Fruit fly (Drosophila melanogaster) whole organism, embryonic: ENCODE measurements around the gene clumsy.

Experiments used
- Aef1 ChIP-seq: fragments of 200-800 bp; sonication (Bioruptor generic); IDR thresholded peaks from 3 replicates; pipeline ENCODE4 v1.3.6; 2022; ENCODE audit warnings: missing biosample characterization, missing genetic modification characterization
- CG10979 ChIP-seq: fragments of 200-800 bp; sonication (Bioruptor generic); optimal IDR thresholded peaks from 2 replicates; lab custom pipeline; 2018; ENCODE audit warnings: missing biosample characterization, mild to moderate bottlenecking, missing genetic modification characterization, moderate library complexity
- CG11456 ChIP-seq: fragments of 200-800 bp; sonication (Bioruptor generic); IDR thresholded peaks from 3 replicates; pipeline ENCODE4 v1.3.6; 2022; ENCODE audit warnings: missing biosample characterization, missing genetic modification characterization
- CG13287 ChIP-seq: fragments of 200-800 bp; sonication (Bioruptor generic); IDR thresholded peaks from 2 replicates; pipeline ENCODE4 v1.3.6; 2022; ENCODE audit warnings: missing biosample characterization, missing genetic modification characterization; ENCODE audit not compliant: partially characterized antibody
- CG14667 ChIP-seq: fragments of 200-800 bp; sonication (Bioruptor generic); IDR thresholded peaks from 2 replicates; pipeline ENCODE4 v1.3.6; 2022; ENCODE audit warnings: missing biosample characterization, missing genetic modification characterization
- CG14710 ChIP-seq: fragments of 200-800 bp; sonication (Bioruptor generic); optimal IDR thresholded peaks from 3 replicates; lab custom pipeline; 2019; ENCODE audit warnings: missing biosample characterization, mild to moderate bottlenecking, missing genetic modification characterization, moderate library complexity
- CG15479 ChIP-seq: fragments of 200-800 bp; sonication (Bioruptor generic); optimal IDR thresholded peaks from 3 replicates; lab custom pipeline; 2019; ENCODE audit warnings: missing biosample characterization, mild to moderate bottlenecking, missing genetic modification characterization, moderate library complexity
- CG16779 ChIP-seq: fragments of 200-800 bp; sonication (Bioruptor generic); IDR thresholded peaks from 2 replicates; pipeline ENCODE4 v1.3.6; 2022; ENCODE audit warnings: missing biosample characterization, missing genetic modification characterization
- CG1832 ChIP-seq: fragments of 200-800 bp; sonication (Bioruptor generic); optimal IDR thresholded peaks from 2 replicates; lab custom pipeline; 2017; ENCODE audit warnings: missing biosample characterization, mild to moderate bottlenecking, missing genetic modification characterization, inconsistent platforms
- CG2202 ChIP-seq: fragments of 200-800 bp; sonication (Bioruptor generic); optimal IDR thresholded peaks from 2 replicates; lab custom pipeline; 2018; ENCODE audit warnings: missing biosample characterization, mild to moderate bottlenecking, missing genetic modification characterization
- CG2678 ChIP-seq: fragments of 200-800 bp; sonication (Bioruptor generic); optimal IDR thresholded peaks from 3 replicates; lab custom pipeline; 2019; ENCODE audit warnings: missing biosample characterization, mild to moderate bottlenecking, missing genetic modification characterization, moderate library complexity
- CG2712 ChIP-seq: fragments of 200-800 bp; optimal IDR thresholded peaks from 3 replicates; lab custom pipeline; 2019; ENCODE audit warnings: missing biosample characterization, mild to moderate bottlenecking, missing genetic modification characterization, moderate library complexity
- CG2875 ChIP-seq: fragments of 200-800 bp; sonication (Bioruptor generic); optimal IDR thresholded peaks from 2 replicates; lab custom pipeline; 2017; ENCODE audit warnings: missing biosample characterization, mild to moderate bottlenecking, missing genetic modification characterization, missing genetic modification reagents
- CG3726 ChIP-seq: fragments of 200-800 bp; sonication (Bioruptor generic); IDR thresholded peaks from 3 replicates; pipeline ENCODE4, ENCODE4 v1.3.6; 2022; ENCODE audit warnings: missing biosample characterization, missing genetic modification characterization
- CG4282 ChIP-seq: fragments of 200-800 bp; sonication (Bioruptor generic); optimal IDR thresholded peaks from 2 replicates; lab custom pipeline; 2016; ENCODE audit warnings: missing biosample characterization, missing genetic modification characterization
- CG8359 ChIP-seq: fragments of 200-800 bp; sonication (Bioruptor generic); optimal IDR thresholded peaks from 2 replicates; lab custom pipeline; 2017; ENCODE audit warnings: missing biosample characterization, mild to moderate bottlenecking, missing genetic modification characterization, borderline replicate concordance
- CG8944 ChIP-seq: fragments of 200-800 bp; sonication (Bioruptor generic); optimal IDR thresholded peaks from 3 replicates; lab custom pipeline; 2016; ENCODE audit warnings: missing biosample characterization, missing genetic modification characterization
- CG9876 ChIP-seq: fragments of 200-800 bp; sonication (Bioruptor generic); optimal IDR thresholded peaks from 2 replicates; lab custom pipeline; 2016; ENCODE audit warnings: missing biosample characterization, missing genetic modification characterization
- CHES-1-like ChIP-seq: fragments of 200-800 bp; sonication (Bioruptor generic); optimal IDR thresholded peaks from 2 replicates; lab custom pipeline; 2016; ENCODE audit warnings: missing biosample characterization, missing genetic modification characterization
- Deaf1 ChIP-seq: fragments of 200-800 bp; optimal IDR thresholded peaks from 3 replicates; lab custom pipeline; 2019; ENCODE audit warnings: missing biosample characterization, mild to moderate bottlenecking, missing genetic modification characterization, moderate library complexity
- Dp ChIP-seq: fragments of 200-800 bp; sonication (Bioruptor generic); optimal IDR thresholded peaks from 2 replicates; lab custom pipeline; 2018; ENCODE audit warnings: missing biosample characterization, mild to moderate bottlenecking, missing genetic modification characterization, moderate library complexity
- E2f2 ChIP-seq: fragments of 200-800 bp; sonication (Bioruptor generic); IDR thresholded peaks from 2 replicates; pipeline ENCODE4 v1.3.6; 2022; ENCODE audit warnings: missing biosample characterization, missing genetic modification characterization
- Eip74EF ChIP-seq, 2 experiments: fragments of 200-800 bp in 1 of 2; fragments of >200 bp in 1 of 2; sonication (Bioruptor generic) in 1 of 2; optimal IDR thresholded peaks; 2 replicates each; lab custom pipeline; 2017 to 2019; ENCODE audit warnings: missing biosample characterization in 2 of 2, missing genetic modification characterization in 2 of 2, mild to moderate bottlenecking in 1 of 2, moderate library complexity in 1 of 2
- Ets97D ChIP-seq: fragments of 200-800 bp; sonication (Bioruptor generic); optimal IDR thresholded peaks from 3 replicates; lab custom pipeline; 2016; ENCODE audit warnings: missing biosample characterization, missing genetic modification characterization
- HLH54F ChIP-seq: fragments of 200-800 bp; sonication (Bioruptor generic); optimal IDR thresholded peaks from 3 replicates; lab custom pipeline; 2016; ENCODE audit warnings: missing biosample characterization, missing genetic modification characterization
- Hmr ChIP-seq: fragments of 200-800 bp; sonication (Bioruptor generic); optimal IDR thresholded peaks from 3 replicates; lab custom pipeline; 2017; ENCODE audit warnings: mild to moderate bottlenecking, missing biosample characterization, missing genetic modification reagents, missing genetic modification characterization
- Lpt ChIP-seq: fragments of >200 bp; optimal IDR thresholded peaks from 2 replicates; lab custom pipeline; 2018; ENCODE audit warnings: missing biosample characterization, missing genetic modification characterization
- Nf-YB ChIP-seq: fragments of 200-800 bp; sonication (Bioruptor generic); optimal IDR thresholded peaks from 3 replicates; lab custom pipeline; 2019; ENCODE audit warnings: missing biosample characterization, mild to moderate bottlenecking, missing genetic modification characterization, moderate library complexity
- Nf-YC ChIP-seq: fragments of 200-800 bp; optimal IDR thresholded peaks from 3 replicates; lab custom pipeline; 2019; ENCODE audit warnings: missing biosample characterization, mild to moderate bottlenecking, missing genetic modification characterization, moderate library complexity
- Optix ChIP-seq: fragments of 200-800 bp; sonication (Bioruptor generic); IDR thresholded peaks from 3 replicates; pipeline ENCODE4 v1.3.6; 2022; ENCODE audit warnings: missing biosample characterization, missing genetic modification characterization
- Sry-δ ChIP-seq: fragments of 200-800 bp; sonication (Bioruptor generic); optimal IDR thresholded peaks from 2 replicates; lab custom pipeline; 2016; ENCODE audit warnings: missing biosample characterization, missing genetic modification characterization
- al ChIP-seq: fragments of 200-800 bp; sonication (Bioruptor generic); IDR thresholded peaks from 2 replicates; pipeline ENCODE4 v1.3.6; 2022; ENCODE audit warnings: missing biosample characterization, missing genetic modification characterization
- ato ChIP-seq: fragments of 200-800 bp; sonication (Bioruptor generic); IDR thresholded peaks from 2 replicates; pipeline ENCODE4 v1.3.6; 2022; ENCODE audit warnings: missing biosample characterization, missing genetic modification characterization; ENCODE audit not compliant: partially characterized antibody
- chif ChIP-seq, 2 experiments: fragments of 200-800 bp; sonication (Bioruptor generic); optimal IDR thresholded peaks; 3 replicates each; lab custom pipeline; 2016; ENCODE audit warnings: missing biosample characterization in 2 of 2, missing genetic modification characterization in 2 of 2
- chn ChIP-seq: fragments of 200-800 bp; sonication (Bioruptor generic); optimal IDR thresholded peaks from 2 replicates; lab custom pipeline; 2016; ENCODE audit warnings: missing biosample characterization, missing genetic modification characterization
- ci ChIP-seq: fragments of 200-800 bp; sonication (Bioruptor generic); IDR thresholded peaks from 3 replicates; pipeline ENCODE4 v1.3.6; 2022; ENCODE audit warnings: missing biosample characterization, missing genetic modification characterization
- croc ChIP-seq: fragments of 200-800 bp; sonication (Bioruptor generic); conservative IDR thresholded peaks from 3 replicates; pipeline ENCODE4 v1.3.6; 2022; ENCODE audit warnings: missing biosample characterization, missing genetic modification characterization
- exex ChIP-seq: fragments of 200-800 bp; sonication (Bioruptor generic); optimal IDR thresholded peaks from 4 replicates; lab custom pipeline; 2018; ENCODE audit warnings: missing biosample characterization, mild to moderate bottlenecking, missing genetic modification characterization, moderate library complexity
- eyg ChIP-seq: fragments of 200-800 bp; sonication (Bioruptor generic); optimal IDR thresholded peaks from 3 replicates; lab custom pipeline; 2016; ENCODE audit warnings: missing biosample characterization, missing genetic modification characterization
- grau ChIP-seq: fragments of 200-800 bp; optimal IDR thresholded peaks from 3 replicates; lab custom pipeline; 2019; ENCODE audit warnings: missing biosample characterization, mild to moderate bottlenecking, missing genetic modification characterization, moderate library complexity
- h ChIP-seq: fragments of >200 bp; optimal IDR thresholded peaks from 2 replicates; lab custom pipeline; 2017
- ham ChIP-seq: fragments of 200-800 bp; sonication (Bioruptor generic); IDR thresholded peaks from 2 replicates; pipeline ENCODE4 v1.3.6; 2022; ENCODE audit warnings: missing biosample characterization, missing genetic modification characterization
- jumu ChIP-seq: fragments of 200-800 bp; sonication (Bioruptor generic); optimal IDR thresholded peaks from 3 replicates; lab custom pipeline; 2016; ENCODE audit warnings: missing biosample characterization, missing genetic modification characterization
- mld ChIP-seq: fragments of 200-800 bp; sonication (Bioruptor generic); IDR thresholded peaks from 3 replicates; pipeline ENCODE4 v1.3.6; 2022; ENCODE audit warnings: missing biosample characterization, missing genetic modification characterization; ENCODE audit not compliant: partially characterized antibody
- sc ChIP-seq, 3 experiments: fragments of >200 bp in 2 of 3; fragments of 200-800 bp in 1 of 3; sonication (Bioruptor generic) in 1 of 3; optimal IDR thresholded peaks; 2 replicates in 2 of 3; 3 replicates in 1 of 3; lab custom pipeline; 2017; ENCODE audit warnings: mild to moderate bottlenecking in 1 of 3, missing biosample characterization in 1 of 3, missing genetic modification characterization in 1 of 3, missing genetic modification reagents in 1 of 3
- sug ChIP-seq: fragments of 200-800 bp; optimal IDR thresholded peaks from 2 replicates; lab custom pipeline; 2019; ENCODE audit warnings: missing biosample characterization, mild to moderate bottlenecking, missing genetic modification characterization, moderate library complexity
- usp ChIP-seq: fragments of >200 bp; optimal IDR thresholded peaks from 2 replicates; lab custom pipeline; 2017; ENCODE audit warnings: missing biosample characterization, missing genetic modification characterization
- wdn ChIP-seq: fragments of 200-800 bp; sonication (Bioruptor generic); IDR thresholded peaks from 2 replicates; pipeline ENCODE4 v1.3.6; 2022; ENCODE audit warnings: missing biosample characterization, missing genetic modification characterization
- wek ChIP-seq: fragments of 200-800 bp; sonication (Bioruptor generic); optimal IDR thresholded peaks from 3 replicates; lab custom pipeline; 2018; ENCODE audit warnings: missing biosample characterization, mild to moderate bottlenecking, missing genetic modification characterization, moderate library complexity
- yki ChIP-seq: fragments of >200 bp; optimal IDR thresholded peaks from 3 replicates; lab custom pipeline; 2018

The clumsy gene

DNA sequence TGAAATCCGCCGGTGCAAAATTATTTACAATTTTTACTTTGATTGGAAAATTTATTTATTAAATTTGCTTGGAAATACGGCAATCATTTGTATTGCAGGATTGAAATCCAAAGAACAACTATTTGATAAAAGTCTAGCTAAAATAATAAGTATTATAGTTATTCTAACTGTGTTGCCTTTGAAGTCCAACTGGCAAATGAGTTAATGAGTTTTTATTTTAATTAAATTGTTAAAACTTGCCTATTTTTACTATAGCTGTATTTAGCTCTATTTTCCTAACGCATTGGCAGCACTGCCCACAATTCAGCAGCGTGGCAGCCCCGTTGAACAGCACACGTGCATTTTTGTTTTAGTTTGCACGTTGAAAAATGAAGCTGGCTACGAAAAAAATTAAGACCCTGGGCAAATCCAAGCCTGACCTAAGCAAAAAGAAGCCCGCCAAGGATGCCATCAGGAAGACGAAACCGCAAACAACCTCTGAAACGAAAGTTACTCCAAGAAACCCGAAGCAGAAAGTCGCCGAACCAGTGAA, 42.9 kb upstream of the clumsy start, which contains the start of gene Noc2 (continued):
- peak; percentile 72; the same call in 1 of the 3 replicates for TF ChIP-seq CG11456 (GFP tag; lab: Robert Waterston, UW)
- no peak for TF ChIP-seq sc (optimal IDR thresholded peaks at IDR 0.05; lab: Kevin White, UChicago)
- peak; percentile 6 for TF ChIP-seq sc (GFP tag; optimal IDR thresholded peaks at IDR 0.05; lab: Kevin White, UChicago)
- no peak for TF ChIP-seq h (lab: Kevin White, UChicago)
- peak; percentile 41; the same call in 1 of the 2 replicates for TF ChIP-seq E2f2 (GFP tag; lab: Robert Waterston, UW)
- no peak for TF ChIP-seq eyg (GFP tag; lab: Kevin White, UChicago)
- TF ChIP-seq ci (GFP tag; lab: Robert Waterston, UW): 0 out of 3 replicates have a peak, but pooled peaks have one; percentile 40
- TF ChIP-seq CG2875 (GFP tag; lab: Kevin White, UChicago): no peak
- TF ChIP-seq CG2202: no peak
- peak; percentile 36 for TF ChIP-seq CG10979 (tag; lab: Kevin White, UChicago)
- no peak for TF ChIP-seq Nf-YB (GFP tag; lab: Kevin White, UChicago)
- peak; percentile 65 for TF ChIP-seq CG16779 (GFP tag; lab: Robert Waterston, UW)
- no peak for TF ChIP-seq Optix (GFP tag; lab: Robert Waterston, UW)
- TF ChIP-seq CG9876 (GFP tag; lab: Kevin White, UChicago): no peak
- no peak for TF ChIP-seq exex (tag; lab: Kevin White, UChicago)
- peak; percentile 6; the same call in 1 of the 2 replicates for TF ChIP-seq ato (GFP tag; lab: Robert Waterston, UW)
- no peak for TF ChIP-seq CG4282 (GFP tag; lab: Kevin White, UChicago)
- peak in 1 of 2 experiments; percentile 17 for TF ChIP-seq chif (GFP tag; optimal IDR thresholded peaks at IDR 0.05; lab: Kevin White, UChicago)
- no peak for TF ChIP-seq CG3726 (GFP tag; lab: Robert Waterston, UW)
- no peak for TF ChIP-seq Lpt
- TF ChIP-seq wdn (GFP tag; lab: Robert Waterston, UW): no peak
- peak; percentile 7 for TF ChIP-seq Dp
- peak; percentile 56 for TF ChIP-seq grau (tag; lab: Kevin White, UChicago)
- TF ChIP-seq CHES-1-like: peak; percentile 21
- TF ChIP-seq CG14667 (GFP tag; lab: Robert Waterston, UW): peak; percentile 43
- TF ChIP-seq Ets97D (GFP tag; lab: Kevin White, UChicago): peak; percentile 30
- TF ChIP-seq ham (GFP tag; lab: Robert Waterston, UW): no peak
- no peak for TF ChIP-seq mld (GFP tag; lab: Robert Waterston, UW)
- peak; percentile 40 for TF ChIP-seq sug (tag; lab: Kevin White, UChicago)
- TF ChIP-seq CG1832 (GFP tag; lab: Kevin White, UChicago): no peak
- no peak for TF ChIP-seq CG8359 (GFP tag; lab: Kevin White, UChicago)
- peak; percentile 16 for TF ChIP-seq CG8944
- TF ChIP-seq Aef1 (GFP tag; lab: Robert Waterston, UW): peak; percentile 50
- TF ChIP-seq croc (GFP tag; lab: Robert Waterston, UW): no peak
- TF ChIP-seq yki (lab: Kevin White, UChicago): no peak
- TF ChIP-seq Eip74EF (GFP tag; optimal IDR thresholded peaks at IDR 0.05; lab: Kevin White, UChicago): no peak
- TF ChIP-seq Deaf1 (tag; lab: Kevin White, UChicago): no peak
- TF ChIP-seq Sry-δ (GFP tag; lab: Kevin White, UChicago): peak; percentile 0
- TF ChIP-seq Nf-YC (tag; lab: Kevin White, UChicago): peak; percentile 55
- TF ChIP-seq al (GFP tag; lab: Robert Waterston, UW): peak; percentile 46; the same call in 1 of the 2 replicates
- TF ChIP-seq usp (GFP tag; lab: Kevin White, UChicago): no peak
- no peak for TF ChIP-seq wek (GFP tag; lab: Kevin White, UChicago)
- peak; percentile 64 for TF ChIP-seq CG2712
- TF ChIP-seq chn (GFP tag; lab: Kevin White, UChicago): peak; percentile 36
- TF ChIP-seq Hmr (GFP tag; lab: Kevin White, UChicago): peak; percentile 25
- TF ChIP-seq HLH54F (GFP tag; lab: Kevin White, UChicago): peak; percentile 29
- TF ChIP-seq jumu: peak; percentile 1
- no peak for TF ChIP-seq CG15479 (GFP tag; lab: Kevin White, UChicago)
- peak; percentile 67 for TF ChIP-seq CG2678 (tag; lab: Kevin White, UChicago)
- peak; percentile 54 for TF ChIP-seq CG14710 (tag; lab: Kevin White, UChicago)
- TF ChIP-seq CG13287 (GFP tag; lab: Robert Waterston, UW): no peak
